Worm (Caenorhabditis elegans): ENCODE measurements around the gene H32C10.1.
A peak's percentile ranks its signal among the peaks of the same experiment; 100 is the strongest.

The H32C10.1 gene

ce11 chrIV:5967035-5967499 is 32.9 kb downstream of the H32C10.1 start:
- TF ChIP-seq nhr-120 (GFP tag; IDR thresholded peaks at IDR 0.05) (0 out of 2 replicates have a peak, but pooled peaks have one; percentile 54), mel-28 (tag; optimal IDR thresholded peaks at IDR 0.05; ENCODE audit: borderline replicate concordance) (peak; percentile 59), tlf-1 (GFP tag; optimal IDR thresholded peaks at IDR 0.05) (peak; percentile 78), nhr-179 (tag; optimal IDR thresholded peaks at IDR 0.05) (peak; percentile 7), attf-6 (GFP tag; IDR thresholded peaks at IDR 0.05) (peak; percentile 86), C17E4.6 (GFP tag; IDR thresholded peaks at IDR 0.05) (no peak), F10E7.11 (tag; optimal IDR thresholded peaks at IDR 0.05) (peak; percentile 4), bed-2 (GFP tag; IDR thresholded peaks at IDR 0.05) (0 out of 2 replicates have a peak, but pooled peaks have one; percentile 31), egl-18 (GFP tag; IDR thresholded peaks at IDR 0.05) (no peak), mes-4 (tag; optimal IDR thresholded peaks at IDR 0.05) (peak; percentile 82), ama-1 (optimal IDR thresholded peaks at IDR 0.05) (no peak), ama-1 (GFP tag; optimal IDR thresholded peaks at IDR 0.05) (peak; percentile 52 to 91), ccch-3 (GFP tag; optimal IDR thresholded peaks at IDR 0.05) (no peak), chd-7 (tag; optimal IDR thresholded peaks at IDR 0.05) (peak; percentile 87), egl-44 (GFP tag; IDR thresholded peaks at IDR 0.05) (peak; percentile 77; the same call in 1 of the 2 replicates), B0019.2 (GFP tag; conservative IDR thresholded peaks at IDR 0.05) (0 out of 2 replicates have a peak, but pooled peaks have one; percentile 14), attf-3 (GFP tag; conservative IDR thresholded peaks at IDR 0.05) (no peak), mxl-1 (tag; optimal IDR thresholded peaks at IDR 0.05) (peak; percentile 93), ztf-3 (GFP tag; optimal IDR thresholded peaks at IDR 0.05) (peak; percentile 48), ztf-28 (GFP tag; IDR thresholded peaks at IDR 0.05) (0 out of 2 replicates have a peak, but pooled peaks have one; percentile 55), sptf-2 (GFP tag; optimal IDR thresholded peaks at IDR 0.05) (no peak), C06A6.2 (GFP tag; conservative IDR thresholded peaks at IDR 0.05) (peak; percentile 60; the same call in 1 of the 2 replicates), lir-1 (GFP tag; conservative IDR thresholded peaks at IDR 0.05) (peak; percentile 72; the same call in 1 of the 2 replicates), lsy-27 (tag; optimal IDR thresholded peaks at IDR 0.05; ENCODE audit: borderline replicate concordance, insufficient read depth) (peak; percentile 78), gei-17 (GFP tag; optimal IDR thresholded peaks at IDR 0.05) (peak; percentile 9), ekl-4 (GFP tag; IDR thresholded peaks at IDR 0.05) (peak; percentile 81), ztf-22 (GFP tag; optimal IDR thresholded peaks at IDR 0.05) (peak; percentile 85), K12H6.12 (tag; optimal IDR thresholded peaks at IDR 0.05) (peak; percentile 59), Y53G8AR.9 (GFP tag; conservative IDR thresholded peaks at IDR 0.05) (0 out of 2 replicates have a peak, but pooled peaks have one; percentile 73), let-526 (GFP tag; IDR thresholded peaks at IDR 0.05) (peak; percentile 43; the same call in 1 of the 2 replicates), snpc-4 (GFP tag; optimal IDR thresholded peaks at IDR 0.05) (peak; percentile 93), snpc-4 (tag; optimal IDR thresholded peaks at IDR 0.05) (peak; percentile 82 to 97 (median 96)), aptf-3 (GFP tag; IDR thresholded peaks at IDR 0.05) (no peak), Y56A3A.18 (GFP tag; IDR thresholded peaks at IDR 0.05) (peak; percentile 90; the same call in 1 of the 2 replicates), lsl-1 (GFP tag; optimal IDR thresholded peaks at IDR 0.05) (peak; percentile 38), nfya-2 (GFP tag; IDR thresholded peaks at IDR 0.05) (no peak), dpff-1 (tag; optimal IDR thresholded peaks at IDR 0.05) (no peak), lin-35 (GFP tag; optimal IDR thresholded peaks at IDR 0.05) (peak in 1 of 3 experiments; percentile 80), hrde-1 (tag; optimal IDR thresholded peaks at IDR 0.05; ENCODE audit: borderline replicate concordance) (peak; percentile 82), pha-4 (tag; optimal IDR thresholded peaks at IDR 0.05) (peak; percentile 69), rcor-1 (GFP tag; IDR thresholded peaks at IDR 0.05) (peak; percentile 64; the same call in 1 of the 2 replicates), ceh-91 (GFP tag; IDR thresholded peaks at IDR 0.05) (no peak), zfh-2 (GFP tag; conservative IDR thresholded peaks at IDR 0.05) (no peak), dpl-1 (GFP tag; optimal IDR thresholded peaks at IDR 0.05) (peak; percentile 45), athp-1 (tag; optimal IDR thresholded peaks at IDR 0.05) (peak; percentile 54), snpc-3.4 (tag; optimal IDR thresholded peaks at IDR 0.05) (peak; percentile 85), rpc-1 (optimal IDR thresholded peaks at IDR 0.05) (peak; percentile 94), rpc-1 (tag; optimal IDR thresholded peaks at IDR 0.05) (peak; percentile 98)

All from whole organism, young adult.